Worm (Caenorhabditis elegans): Measurements from ENCODE around the gene thoc-2.
A peak's percentile ranks its signal among the peaks of the same experiment; 100 is the strongest.

ce11 chrIII:6341878-6342453 is 25.9 kb upstream of the thoc-2 start, which contains the start of gene rpn-13:
- no peak for TF ChIP-seq nhr-28 (tag; optimal IDR thresholded peaks at IDR 0.05)
- TF ChIP-seq fkh-10 (GFP tag; optimal IDR thresholded peaks at IDR 0.05): no peak
- no peak for TF ChIP-seq unc-30 (tag; optimal IDR thresholded peaks at IDR 0.05)
- no peak for TF ChIP-seq ztf-11 (tag; optimal IDR thresholded peaks at IDR 0.05)
- TF ChIP-seq elt-3 (tag; optimal IDR thresholded peaks at IDR 0.05): peak in 1 of 6 experiments; percentile 27
- TF ChIP-seq nhr-12 (tag; optimal IDR thresholded peaks at IDR 0.05): no peak
- TF ChIP-seq mdl-1 (tag; optimal IDR thresholded peaks at IDR 0.05): peak in 1 of 2 experiments; percentile 65
- TF ChIP-seq lir-3 (tag; optimal IDR thresholded peaks at IDR 0.05; ENCODE audit: poor library complexity): no peak
- no peak for TF ChIP-seq pax-3 (tag; optimal IDR thresholded peaks at IDR 0.05)
